Worm (Caenorhabditis elegans) whole organism, L2 larva: ENCODE data around the gene strm-1.

Source experiments
- C34F6.9 ChIP-seq: fragments of 150-350 bp; optimal IDR thresholded peaks from 2 replicates; lab custom pipeline; 2014; ENCODE audit warnings: missing biosample characterization, missing genetic modification characterization
- F13H6.1 ChIP-seq: sonication (generic microtip); optimal IDR thresholded peaks from 2 replicates; lab custom pipeline; 2016; ENCODE audit warnings: missing genetic modification characterization, missing compliant biosample characterization
- R02D3.7 ChIP-seq: fragments of 150-350 bp; optimal IDR thresholded peaks from 2 replicates; lab custom pipeline; 2014; ENCODE audit warnings: missing biosample characterization, missing genetic modification characterization
- Y55F3AM.14 ChIP-seq: fragments of 200-800 bp; sonication (Bioruptor generic); optimal IDR thresholded peaks from 2 replicates; lab custom pipeline; 2018; ENCODE audit warnings: mild to moderate bottlenecking, missing genetic modification characterization, missing compliant biosample characterization
- ZK546.5 ChIP-seq: sonication (generic microtip); optimal IDR thresholded peaks from 2 replicates; lab custom pipeline; 2017; ENCODE audit warnings: missing biosample characterization, missing genetic modification characterization
- alr-1 ChIP-seq: fragments of 150-350 bp; optimal IDR thresholded peaks from 2 replicates; lab custom pipeline; 2014; ENCODE audit warnings: missing biosample characterization, missing genetic modification characterization
- aly-2 ChIP-seq: fragments of 150-350 bp; optimal IDR thresholded peaks from 2 replicates; lab custom pipeline; 2014; ENCODE audit warnings: missing biosample characterization, missing genetic modification characterization
- ama-1 ChIP-seq: fragments of 150-350 bp; optimal IDR thresholded peaks from 2 replicates; lab custom pipeline; 2018; ENCODE audit warnings: inconsistent platforms
- blmp-1 ChIP-seq: sonication (generic microtip); optimal IDR thresholded peaks from 2 replicates; lab custom pipeline; 2017; ENCODE audit warnings: missing genetic modification characterization, mild to moderate bottlenecking, missing compliant biosample characterization, antibody characterized with exemption, moderate library complexity; ENCODE audit not compliant: insufficient read depth
- ceh-16 ChIP-seq: fragments of 150-350 bp; optimal IDR thresholded peaks from 2 replicates; lab custom pipeline; 2014; ENCODE audit warnings: missing biosample characterization, missing genetic modification characterization
- ceh-82 ChIP-seq: fragments of 150-350 bp; optimal IDR thresholded peaks from 2 replicates; lab custom pipeline; 2014; ENCODE audit warnings: missing biosample characterization, missing genetic modification characterization
- crh-2 ChIP-seq: sonication (generic microtip); optimal IDR thresholded peaks from 2 replicates; lab custom pipeline; 2017; ENCODE audit warnings: missing biosample characterization, missing genetic modification characterization
- dmd-4 ChIP-seq: sonication (generic microtip); optimal IDR thresholded peaks from 2 replicates; lab custom pipeline; 2017; ENCODE audit warnings: missing biosample characterization, missing genetic modification characterization
- egl-27 ChIP-seq: sonication (generic microtip); optimal IDR thresholded peaks from 3 replicates; lab custom pipeline; 2017; ENCODE audit warnings: missing biosample characterization, missing genetic modification reagents, missing genetic modification characterization
- elt-1 ChIP-seq: fragments of 150-350 bp; optimal IDR thresholded peaks from 2 replicates; lab custom pipeline; 2014; ENCODE audit warnings: missing biosample characterization, missing genetic modification characterization
- elt-3 ChIP-seq: sonication (generic microtip); optimal IDR thresholded peaks from 2 replicates; lab custom pipeline; 2017; ENCODE audit warnings: missing biosample characterization, missing genetic modification characterization
- fos-1 ChIP-seq: fragments of 150-350 bp; optimal IDR thresholded peaks from 2 replicates; lab custom pipeline; 2014; ENCODE audit warnings: missing biosample characterization, missing genetic modification characterization
- gmeb-1 ChIP-seq: fragments of 150-350 bp; optimal IDR thresholded peaks from 2 replicates; lab custom pipeline; 2014; ENCODE audit warnings: missing biosample characterization, missing genetic modification characterization
- lin-11 ChIP-seq: fragments of 150-350 bp; sonication (generic microtip); optimal IDR thresholded peaks from 2 replicates; lab custom pipeline; 2014; ENCODE audit warnings: missing biosample characterization, missing genetic modification characterization, inconsistent platforms, mixed read lengths
- lin-13 ChIP-seq: fragments of 150-350 bp; optimal IDR thresholded peaks from 2 replicates; lab custom pipeline; 2014; ENCODE audit warnings: missing biosample characterization, missing genetic modification reagents, missing genetic modification characterization
- lin-39 ChIP-seq: fragments of 150-350 bp; optimal IDR thresholded peaks from 2 replicates; lab custom pipeline; 2014; ENCODE audit warnings: missing biosample characterization, missing genetic modification reagents, missing genetic modification characterization
- lsy-2 ChIP-seq, 2 experiments: fragments of 150-350 bp in 1 of 2; sonication (generic microtip) in 1 of 2; optimal IDR thresholded peaks; 2 replicates each; lab custom pipeline; 2014 to 2017; ENCODE audit warnings: missing biosample characterization in 2 of 2, missing genetic modification characterization in 2 of 2
- mab-5 ChIP-seq: fragments of 150-350 bp; optimal IDR thresholded peaks from 2 replicates; lab custom pipeline; 2014; ENCODE audit warnings: missing biosample characterization, missing genetic modification characterization
- mbf-1 ChIP-seq: sonication (generic microtip); optimal IDR thresholded peaks from 2 replicates; lab custom pipeline; 2017; ENCODE audit warnings: missing biosample characterization, missing genetic modification characterization
- mdl-1 ChIP-seq, 2 experiments: fragments of 150-350 bp in 1 of 2; sonication (generic microtip) in 1 of 2; optimal IDR thresholded peaks; 2 replicates each; lab custom pipeline; 2017; ENCODE audit warnings: missing biosample characterization in 2 of 2, missing genetic modification characterization in 2 of 2
- nhr-10 ChIP-seq: sonication (generic microtip); optimal IDR thresholded peaks from 2 replicates; lab custom pipeline; 2017; ENCODE audit warnings: missing biosample characterization, missing genetic modification characterization
- nhr-11 ChIP-seq: fragments of 150-350 bp; optimal IDR thresholded peaks from 2 replicates; lab custom pipeline; 2014; ENCODE audit warnings: missing biosample characterization, missing genetic modification characterization
- nhr-12 ChIP-seq: fragments of 150-350 bp; optimal IDR thresholded peaks from 2 replicates; lab custom pipeline; 2014; ENCODE audit warnings: missing biosample characterization, missing genetic modification characterization
- nhr-129 ChIP-seq: fragments of 150-350 bp; optimal IDR thresholded peaks from 2 replicates; lab custom pipeline; 2014; ENCODE audit warnings: missing biosample characterization, missing genetic modification characterization
- nhr-21 ChIP-seq: fragments of 150-350 bp; optimal IDR thresholded peaks from 2 replicates; lab custom pipeline; 2014; ENCODE audit warnings: missing biosample characterization, missing genetic modification characterization
- nhr-23 ChIP-seq: fragments of 150-350 bp; optimal IDR thresholded peaks from 2 replicates; lab custom pipeline; 2014; ENCODE audit warnings: missing biosample characterization, missing genetic modification reagents, missing genetic modification characterization
- nhr-237 ChIP-seq: fragments of 150-350 bp; optimal IDR thresholded peaks from 2 replicates; lab custom pipeline; 2014; ENCODE audit warnings: missing biosample characterization, missing genetic modification characterization
- nhr-25 ChIP-seq: fragments of 150-350 bp; sonication (generic microtip); optimal IDR thresholded peaks from 3 replicates; lab custom pipeline; 2014; ENCODE audit warnings: missing biosample characterization, missing genetic modification characterization
- nhr-6 ChIP-seq: fragments of 150-350 bp; optimal IDR thresholded peaks from 2 replicates; lab custom pipeline; 2014; ENCODE audit warnings: missing biosample characterization, missing genetic modification characterization
- nhr-77 ChIP-seq: fragments of 150-350 bp; optimal IDR thresholded peaks from 2 replicates; lab custom pipeline; 2014; ENCODE audit warnings: missing biosample characterization, missing genetic modification characterization
- peb-1 ChIP-seq: fragments of 150-350 bp; optimal IDR thresholded peaks from 2 replicates; lab custom pipeline; 2014; ENCODE audit warnings: missing biosample characterization, missing genetic modification characterization
- sem-4 ChIP-seq: fragments of 150-350 bp; optimal IDR thresholded peaks from 2 replicates; lab custom pipeline; 2014; ENCODE audit warnings: missing biosample characterization, missing genetic modification reagents, missing genetic modification characterization
- skn-1 ChIP-seq: sonication (generic microtip); optimal IDR thresholded peaks from 2 replicates; lab custom pipeline; 2017; ENCODE audit warnings: missing biosample characterization, missing genetic modification characterization
- sma-3 ChIP-seq: sonication (generic microtip); optimal IDR thresholded peaks from 2 replicates; lab custom pipeline; 2016; ENCODE audit warnings: missing genetic modification reagents, missing genetic modification characterization, missing compliant biosample characterization
- sma-9 ChIP-seq, 2 experiments: fragments of 150-350 bp in 1 of 2; sonication (generic microtip) in 1 of 2; optimal IDR thresholded peaks; 2 replicates each; lab custom pipeline; 2014 to 2016; ENCODE audit warnings: missing genetic modification characterization in 2 of 2, mild to moderate bottlenecking in 1 of 2, missing biosample characterization in 1 of 2, missing compliant biosample characterization in 1 of 2, missing genetic modification reagents in 1 of 2, moderate library complexity in 1 of 2
- snpc-4 ChIP-seq: fragments of 150-350 bp; optimal IDR thresholded peaks from 2 replicates; lab custom pipeline; 2014; ENCODE audit warnings: missing biosample characterization, missing genetic modification characterization
- unc-39 ChIP-seq: fragments of 150-350 bp; optimal IDR thresholded peaks from 2 replicates; lab custom pipeline; 2014; ENCODE audit warnings: missing biosample characterization, missing genetic modification characterization
- unc-55 ChIP-seq: fragments of 150-350 bp; sonication (generic microtip); optimal IDR thresholded peaks from 3 replicates; lab custom pipeline; 2014; ENCODE audit warnings: missing biosample characterization, missing genetic modification reagents, missing genetic modification characterization
- unc-62 ChIP-seq: fragments of 150-350 bp; optimal IDR thresholded peaks from 2 replicates; lab custom pipeline; 2014; ENCODE audit warnings: missing biosample characterization, missing genetic modification reagents, missing genetic modification characterization
- zag-1 ChIP-seq: fragments of 150-350 bp; optimal IDR thresholded peaks from 2 replicates; lab custom pipeline; 2014; ENCODE audit warnings: missing biosample characterization, missing genetic modification characterization
- ztf-1 ChIP-seq: fragments of 200-800 bp; sonication (Bioruptor generic); conservative IDR thresholded peaks from 2 replicates; pipeline ENCODE4 v1.3.6; 2022; ENCODE audit warnings: missing genetic modification characterization, missing compliant biosample characterization
- ztf-11 ChIP-seq: sonication (generic microtip); optimal IDR thresholded peaks from 2 replicates; lab custom pipeline; 2017; ENCODE audit warnings: missing biosample characterization, missing genetic modification characterization
- ztf-4 ChIP-seq: fragments of 150-350 bp; optimal IDR thresholded peaks from 2 replicates; lab custom pipeline; 2014; ENCODE audit warnings: missing biosample characterization, missing genetic modification characterization

strm-1 gene

DNA sequence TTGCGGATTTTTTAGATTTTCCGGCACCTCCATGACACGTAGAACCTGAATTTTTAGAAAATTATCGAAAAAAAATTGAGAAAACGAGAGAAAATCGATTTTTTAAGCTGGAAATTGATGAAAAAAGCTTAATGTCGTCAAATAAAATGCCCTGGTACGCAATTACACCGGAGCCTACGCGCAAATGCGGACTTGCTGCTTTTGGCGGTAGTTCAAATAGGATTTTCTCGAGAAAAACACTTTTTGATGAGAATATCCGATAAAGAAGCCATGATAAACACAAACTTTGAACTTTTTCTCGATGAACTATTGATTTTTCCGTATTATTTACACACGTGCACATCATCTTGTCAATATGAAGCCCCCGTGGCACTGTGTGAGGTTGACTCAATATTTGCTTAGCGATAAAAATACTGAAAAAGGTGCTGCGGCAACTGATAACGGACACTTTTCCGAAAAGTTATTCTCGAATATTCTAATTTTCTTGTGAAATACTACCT is 16.3 kb downstream of the strm-1 start, which contains the start of the genes W04B5.5 and W04B5.3:
Gene W04B5.5, minus strand, starts transcription at position 51 of the 500 bp plus-strand sequence.
Gene W04B5.3, plus strand, starts transcription at position 356 of the 500 bp plus-strand sequence.
- TF ChIP-seq gmeb-1 (tag; lab: Kevin White, UChicago) (peak; percentile 96), nhr-10 (no peak), skn-1 (no peak), elt-3 (tag; lab: Kevin White, UChicago) (no peak), nhr-237 (tag; lab: Kevin White, UChicago) (no peak), R02D3.7 (tag; lab: Kevin White, UChicago) (peak; percentile 46), unc-55 (peak; percentile 78), peb-1 (tag; lab: Kevin White, UChicago) (no peak), egl-27 (tag; lab: Kevin White, UChicago) (peak; percentile 2), elt-1 (tag; lab: Kevin White, UChicago) (no peak), sma-3 (GFP tag; lab: Kevin White, UChicago) (peak; percentile 54), mbf-1 (tag; lab: Kevin White, UChicago) (no peak), zag-1 (tag; lab: Kevin White, UChicago) (no peak), aly-2 (tag; lab: Kevin White, UChicago) (no peak), snpc-4 (tag; lab: Kevin White, UChicago) (no peak), lsy-2 (tag; optimal IDR thresholded peaks at IDR 0.05; lab: Kevin White, UChicago) (peak; percentile 75 to 86), ztf-1 (GFP tag; lab: Robert Waterston, UW) (no peak), lin-13 (GFP tag; lab: Kevin White, UChicago) (peak; percentile 66), Y55F3AM.14 (GFP tag; lab: Kevin White, UChicago) (no peak), nhr-6 (tag; lab: Kevin White, UChicago) (peak; percentile 1), lin-39 (tag; lab: Kevin White, UChicago) (no peak), C34F6.9 (tag; lab: Kevin White, UChicago) (peak; percentile 24), nhr-25 (tag; lab: Kevin White, UChicago) (peak; percentile 21), ZK546.5 (tag; lab: Kevin White, UChicago) (no peak), sma-9 (GFP tag; optimal IDR thresholded peaks at IDR 0.05; lab: Kevin White, UChicago) (no peak), sma-9 (tag; optimal IDR thresholded peaks at IDR 0.05; lab: Kevin White, UChicago) (no peak), ceh-82 (tag; lab: Kevin White, UChicago) (no peak), alr-1 (tag; lab: Kevin White, UChicago) (no peak), F13H6.1 (tag; lab: Kevin White, UChicago) (peak; percentile 27), blmp-1 (no peak), nhr-21 (tag; lab: Kevin White, UChicago) (no peak), nhr-11 (tag; lab: Kevin White, UChicago) (no peak), crh-2 (peak; percentile 51), ceh-16 (tag; lab: Kevin White, UChicago) (no peak), ama-1 (lab: Kevin White, UChicago) (no peak), dmd-4 (tag; lab: Kevin White, UChicago) (no peak), mdl-1 (tag; optimal IDR thresholded peaks at IDR 0.05; lab: Kevin White, UChicago) (peak in 1 of 2 experiments; percentile 34), unc-39 (tag; lab: Kevin White, UChicago) (no peak), unc-62 (GFP tag; lab: Kevin White, UChicago) (no peak), mab-5 (tag; lab: Kevin White, UChicago) (no peak), lin-11 (tag; lab: Kevin White, UChicago) (peak; percentile 42), nhr-12 (tag; lab: Kevin White, UChicago) (no peak), nhr-77 (no peak), ztf-4 (tag; lab: Kevin White, UChicago) (no peak), sem-4 (tag; lab: Kevin White, UChicago) (no peak), nhr-129 (peak; percentile 68), nhr-23 (tag; lab: Kevin White, UChicago) (no peak), ztf-11 (tag; lab: Kevin White, UChicago) (no peak), fos-1 (peak; percentile 92)
